Fruit fly (Drosophila melanogaster): ENCODE results near the gene CG9368.

The CG9368 gene

dm6 chr3L:19561745-19562144 lies 39.7 kb upstream of the CG9368 start (continued):
- TF ChIP-seq Sox102F (GFP tag; optimal IDR thresholded peaks at IDR 0.05), result peak; percentile 38
- TF ChIP-seq slp2 (GFP tag; optimal IDR thresholded peaks at IDR 0.05), result no peak
- TF ChIP-seq CG1647 (GFP tag; optimal IDR thresholded peaks at IDR 0.05), result no peak
- TF ChIP-seq CG3838 (GFP tag; optimal IDR thresholded peaks at IDR 0.05), result no peak
- TF ChIP-seq CG17361 (GFP tag; IDR thresholded peaks at IDR 0.05), result no peak
- no peak for TF ChIP-seq sens-2 (GFP tag; IDR thresholded peaks at IDR 0.05)
- TF ChIP-seq bbx (GFP tag; IDR thresholded peaks at IDR 0.05; ENCODE audit: partially characterized antibody), result no peak
- TF ChIP-seq NC2α (GFP tag; optimal IDR thresholded peaks at IDR 0.05), result no peak
- TF ChIP-seq ash1 (GFP tag; optimal IDR thresholded peaks at IDR 0.05), result no peak
- no peak for TF ChIP-seq CG7357 (GFP tag; IDR thresholded peaks at IDR 0.05)
- TF ChIP-seq lola (GFP tag; optimal IDR thresholded peaks at IDR 0.05), result no peak
- TF ChIP-seq CG7372 (GFP tag; IDR thresholded peaks at IDR 0.05), result no peak
- TF ChIP-seq Fer3 (tag; optimal IDR thresholded peaks at IDR 0.05), result peak; percentile 51
- no peak for TF ChIP-seq aop (GFP tag; IDR thresholded peaks at IDR 0.05)
- TF ChIP-seq CG8924 (tag; optimal IDR thresholded peaks at IDR 0.05), result peak; percentile 1
- TF ChIP-seq usp (GFP tag; optimal IDR thresholded peaks at IDR 0.05), result no peak
- no peak for TF ChIP-seq CG5180 (GFP tag; optimal IDR thresholded peaks at IDR 0.05)
- TF ChIP-seq tgo (GFP tag; IDR thresholded peaks at IDR 0.05), result no peak
- TF ChIP-seq croc (GFP tag; conservative IDR thresholded peaks at IDR 0.05), result no peak
- TF ChIP-seq Mad (GFP tag; optimal IDR thresholded peaks at IDR 0.05), result no peak
- peak in 1 of 2 experiments; percentile 58 for TF ChIP-seq Hr51 (GFP tag; optimal IDR thresholded peaks at IDR 0.05)
- no peak for TF ChIP-seq CG30431 (GFP tag; optimal IDR thresholded peaks at IDR 0.05)
- peak; percentile 0 for TF ChIP-seq CG10267 (tag; optimal IDR thresholded peaks at IDR 0.05)
- TF ChIP-seq Hand (GFP tag; optimal IDR thresholded peaks at IDR 0.05), result no peak
- no peak for TF ChIP-seq salm (tag; optimal IDR thresholded peaks at IDR 0.05)
- TF ChIP-seq gsb-n (tag; optimal IDR thresholded peaks at IDR 0.05), result no peak
- no peak for TF ChIP-seq trem (tag; optimal IDR thresholded peaks at IDR 0.05)
- TF ChIP-seq CG8089 (GFP tag; optimal IDR thresholded peaks at IDR 0.05), result no peak
- no peak for TF ChIP-seq Dek (tag; optimal IDR thresholded peaks at IDR 0.05)
- no peak for TF ChIP-seq inv (GFP tag; IDR thresholded peaks at IDR 0.05; ENCODE audit: partially characterized antibody)
- no peak for TF ChIP-seq ftz-f1 (GFP tag; optimal IDR thresholded peaks at IDR 0.05)
- TF ChIP-seq CG1602 (GFP tag; optimal IDR thresholded peaks at IDR 0.05), result no peak
- TF ChIP-seq Dref (GFP tag; IDR thresholded peaks at IDR 0.05), result no peak
- TF ChIP-seq CG4282 (GFP tag; optimal IDR thresholded peaks at IDR 0.05), result no peak
- no peak for TF ChIP-seq eve (GFP tag; optimal IDR thresholded peaks at IDR 0.05)
- no peak for TF ChIP-seq CG17829 (tag; optimal IDR thresholded peaks at IDR 0.05)
- no peak for TF ChIP-seq CG10431 (GFP tag; optimal IDR thresholded peaks at IDR 0.05)
- no peak for TF ChIP-seq dan (GFP tag; IDR thresholded peaks at IDR 0.05)
- TF ChIP-seq lmd (GFP tag; IDR thresholded peaks at IDR 0.05), result no peak
- no peak for TF ChIP-seq CG17612 (GFP tag; IDR thresholded peaks at IDR 0.05)
- no peak for TF ChIP-seq CG2129 (GFP tag; IDR thresholded peaks at IDR 0.05; ENCODE audit: partially characterized antibody)
- TF ChIP-seq lilli (GFP tag; optimal IDR thresholded peaks at IDR 0.05), result peak; percentile 52
- no peak for TF ChIP-seq CG7928 (GFP tag; optimal IDR thresholded peaks at IDR 0.05)
- no peak for TF ChIP-seq Ets65A (GFP tag)
- TF ChIP-seq sd (tag; optimal IDR thresholded peaks at IDR 0.05), result no peak
- no peak for TF ChIP-seq CG3847 (GFP tag; IDR thresholded peaks at IDR 0.05)
- no peak for TF ChIP-seq CG9609 (GFP tag; optimal IDR thresholded peaks at IDR 0.05)
- TF ChIP-seq fd96Cb (tag; optimal IDR thresholded peaks at IDR 0.05), result no peak
- TF ChIP-seq CG8944 (GFP tag; optimal IDR thresholded peaks at IDR 0.05), result no peak
- no peak for TF ChIP-seq CkIIα-i1 (GFP tag; IDR thresholded peaks at IDR 0.05)
- TF ChIP-seq ERR (GFP tag; optimal IDR thresholded peaks at IDR 0.05), result no peak
- no peak for TF ChIP-seq CG6813 (GFP tag; optimal IDR thresholded peaks at IDR 0.05)
